Worm (Caenorhabditis elegans): Measurements from ENCODE around the gene ZK105.13.

- peak; percentile 45 for TF ChIP-seq lin-13 (GFP tag; optimal IDR thresholded peaks at IDR 0.05)
- TF ChIP-seq nhr-77 (tag; optimal IDR thresholded peaks at IDR 0.05), result no peak
- TF ChIP-seq ceh-82 (tag; optimal IDR thresholded peaks at IDR 0.05), result peak in 1 of 3 experiments; percentile 57
- TF ChIP-seq pax-3 (tag; optimal IDR thresholded peaks at IDR 0.05), result no peak
- peak; percentile 89 for TF ChIP-seq snu-23 (GFP tag; optimal IDR thresholded peaks at IDR 0.05)
- no peak for TF ChIP-seq ztf-11 (tag; optimal IDR thresholded peaks at IDR 0.05)
- TF ChIP-seq mdl-1 (tag; optimal IDR thresholded peaks at IDR 0.05), result peak in 1 of 2 experiments; percentile 73
- TF ChIP-seq C34B4.2 (tag; optimal IDR thresholded peaks at IDR 0.05), result no peak
Measured at ce11 chrV:7759270-7759669, 46.3 kb upstream of the ZK105.13 start.
